Fruit fly (Drosophila melanogaster) whole organism, embryonic: ENCODE measurements around the gene CG43796.

Source experiments
- Ada2b ChIP-seq: fragments of 200-800 bp; sonication (Bioruptor generic); IDR thresholded peaks from 2 replicates; pipeline ENCODE4 v1.3.6; 2022; ENCODE audit warnings: missing biosample characterization, missing genetic modification characterization
- Bdp1 ChIP-seq: fragments of 200-800 bp; sonication (Bioruptor generic); optimal IDR thresholded peaks from 3 replicates; lab custom pipeline; 2016; ENCODE audit warnings: missing biosample characterization, missing genetic modification characterization
- CG1024 ChIP-seq: fragments of 200-800 bp; sonication (Bioruptor generic); IDR thresholded peaks from 2 replicates; pipeline ENCODE4 v1.3.6; 2022; ENCODE audit warnings: missing biosample characterization, missing genetic modification characterization
- CG10366 ChIP-seq: fragments of 200-800 bp; sonication (Bioruptor generic); IDR thresholded peaks from 2 replicates; pipeline ENCODE4 v1.3.6; 2022; ENCODE audit warnings: missing biosample characterization, missing genetic modification characterization
- CG10565 ChIP-seq: fragments of 200-800 bp; sonication (Bioruptor generic); optimal IDR thresholded peaks from 3 replicates; lab custom pipeline; 2016; ENCODE audit warnings: missing biosample characterization, mild to moderate bottlenecking, missing genetic modification characterization
- CG10654 ChIP-seq: fragments of 200-800 bp; sonication (Bioruptor generic); optimal IDR thresholded peaks from 2 replicates; lab custom pipeline; 2016; ENCODE audit warnings: missing biosample characterization, missing genetic modification characterization
- CG10959 ChIP-seq: fragments of 200-800 bp; sonication (Bioruptor generic); IDR thresholded peaks from 2 replicates; pipeline ENCODE4 v1.3.6; 2022; ENCODE audit warnings: missing biosample characterization, missing genetic modification characterization
- CG11398 ChIP-seq: fragments of 200-800 bp; sonication (Bioruptor generic); optimal IDR thresholded peaks from 2 replicates; lab custom pipeline; 2016; ENCODE audit warnings: missing biosample characterization, missing genetic modification characterization
- CG11560 ChIP-seq: fragments of 200-800 bp; sonication (Bioruptor generic); IDR thresholded peaks from 3 replicates; pipeline ENCODE4 v1.3.6; 2022; ENCODE audit warnings: missing biosample characterization, missing genetic modification characterization
- CG1792 ChIP-seq: fragments of 200-800 bp; sonication (Bioruptor generic); optimal IDR thresholded peaks from 2 replicates; lab custom pipeline; 2016; ENCODE audit warnings: missing biosample characterization, missing genetic modification characterization
- CG2889 ChIP-seq: fragments of 200-800 bp; sonication (Bioruptor generic); IDR thresholded peaks from 3 replicates; pipeline ENCODE4 v1.3.6; 2022; ENCODE audit warnings: missing biosample characterization, missing genetic modification characterization
- CG31388 ChIP-seq: fragments of 200-800 bp; sonication (Bioruptor generic); optimal IDR thresholded peaks from 2 replicates; lab custom pipeline; 2016; ENCODE audit warnings: missing biosample characterization, missing genetic modification characterization
- CG32532 ChIP-seq: fragments of 200-800 bp; sonication (Bioruptor generic); IDR thresholded peaks from 2 replicates; pipeline ENCODE4 v1.3.6; 2022; ENCODE audit warnings: missing biosample characterization, missing genetic modification characterization
- CG3726 ChIP-seq: fragments of 200-800 bp; sonication (Bioruptor generic); IDR thresholded peaks from 3 replicates; pipeline ENCODE4, ENCODE4 v1.3.6; 2022; ENCODE audit warnings: missing biosample characterization, missing genetic modification characterization
- CG8765 ChIP-seq: fragments of 200-800 bp; sonication (Bioruptor generic); IDR thresholded peaks from 2 replicates; pipeline ENCODE4 v1.3.6; 2022; ENCODE audit warnings: missing biosample characterization, missing genetic modification characterization
- CG9797 ChIP-seq: fragments of 200-800 bp; sonication (Bioruptor generic); optimal IDR thresholded peaks from 3 replicates; lab custom pipeline; 2018; ENCODE audit warnings: missing biosample characterization, mild to moderate bottlenecking, missing genetic modification characterization
- Chrac-16 ChIP-seq: fragments of 200-800 bp; sonication (Bioruptor generic); optimal IDR thresholded peaks from 3 replicates; lab custom pipeline; 2016; ENCODE audit warnings: missing biosample characterization, missing genetic modification characterization
- Dll ChIP-seq: fragments of 200-800 bp; sonication (Bioruptor generic); IDR thresholded peaks from 4 replicates; pipeline ENCODE4 v1.3.6; 2022; ENCODE audit warnings: missing biosample characterization, missing genetic modification characterization; ENCODE audit not compliant: partially characterized antibody
- HHEX ChIP-seq: fragments of 200-800 bp; sonication (Bioruptor generic); optimal IDR thresholded peaks from 3 replicates; lab custom pipeline; 2017; ENCODE audit warnings: missing biosample characterization, mild to moderate bottlenecking, missing genetic modification characterization, missing genetic modification reagents
- HLH54F ChIP-seq: fragments of 200-800 bp; sonication (Bioruptor generic); optimal IDR thresholded peaks from 3 replicates; lab custom pipeline; 2016; ENCODE audit warnings: missing biosample characterization, missing genetic modification characterization
- HLHmδ ChIP-seq: fragments of 200-800 bp; sonication (Bioruptor generic); optimal IDR thresholded peaks from 2 replicates; lab custom pipeline; 2018; ENCODE audit warnings: missing biosample characterization, mild to moderate bottlenecking, missing genetic modification characterization, moderate library complexity
- Hand ChIP-seq: fragments of 200-800 bp; sonication (Bioruptor generic); optimal IDR thresholded peaks from 2 replicates; lab custom pipeline; 2017; ENCODE audit warnings: mild to moderate bottlenecking, missing biosample characterization, missing genetic modification reagents, missing genetic modification characterization
- HmgD ChIP-seq: fragments of 200-800 bp; sonication (Bioruptor generic); optimal IDR thresholded peaks from 3 replicates; lab custom pipeline; 2016; ENCODE audit warnings: missing biosample characterization, missing genetic modification characterization
- Hsf ChIP-seq: fragments of 200-800 bp; sonication (Bioruptor generic); optimal IDR thresholded peaks from 3 replicates; lab custom pipeline; 2016; ENCODE audit warnings: missing biosample characterization, missing genetic modification characterization
- Mrtf ChIP-seq: fragments of 200-800 bp; sonication (Bioruptor generic); IDR thresholded peaks from 3 replicates; pipeline ENCODE4 v1.3.6; 2022; ENCODE audit warnings: missing biosample characterization, missing genetic modification characterization
- Nf-YA ChIP-seq: fragments of 200-800 bp; sonication (Bioruptor generic); IDR thresholded peaks from 2 replicates; pipeline ENCODE4 v1.3.6; 2022; ENCODE audit warnings: missing biosample characterization, missing genetic modification characterization
- Oli ChIP-seq: fragments of 200-800 bp; sonication (Bioruptor generic); optimal IDR thresholded peaks from 2 replicates; lab custom pipeline; 2018; ENCODE audit warnings: missing biosample characterization, mild to moderate bottlenecking, missing genetic modification characterization, moderate library complexity
- PHDP ChIP-seq: fragments of 200-800 bp; sonication (Bioruptor generic); optimal IDR thresholded peaks from 3 replicates; lab custom pipeline; 2018; ENCODE audit warnings: missing biosample characterization, mild to moderate bottlenecking, missing genetic modification characterization, moderate library complexity
- Pdp1 ChIP-seq, 2 experiments: fragments of 200-800 bp; sonication (Bioruptor generic); optimal IDR thresholded peaks; 3 replicates each; lab custom pipeline; 2016; ENCODE audit warnings: missing biosample characterization in 2 of 2, missing genetic modification characterization in 2 of 2, mild to moderate bottlenecking in 1 of 2, moderate library complexity in 1 of 2
- Xrp1 ChIP-seq: fragments of 200-800 bp; sonication (Bioruptor generic); IDR thresholded peaks from 2 replicates; pipeline ENCODE4 v1.3.6; 2022; ENCODE audit warnings: missing biosample characterization, missing genetic modification characterization
- crp ChIP-seq, 2 experiments: fragments of 200-800 bp; sonication (Bioruptor generic); optimal IDR thresholded peaks; 2 replicates in 1 of 2; 3 replicates in 1 of 2; lab custom pipeline; 2017; ENCODE audit warnings: missing biosample characterization in 2 of 2, missing genetic modification characterization in 2 of 2, mild to moderate bottlenecking in 1 of 2, moderate library complexity in 1 of 2
- dati ChIP-seq: fragments of 200-800 bp; sonication (Bioruptor generic); IDR thresholded peaks from 2 replicates; pipeline ENCODE4 v1.3.6; 2022; ENCODE audit warnings: missing biosample characterization, missing genetic modification characterization
- ems ChIP-seq: fragments of 200-800 bp; sonication (Bioruptor generic); optimal IDR thresholded peaks from 3 replicates; lab custom pipeline; 2016; ENCODE audit warnings: missing biosample characterization, missing genetic modification characterization
- gcm ChIP-seq: fragments of 200-800 bp; sonication (Bioruptor generic); optimal IDR thresholded peaks from 2 replicates; lab custom pipeline; 2019; ENCODE audit warnings: missing biosample characterization, mild to moderate bottlenecking, missing genetic modification characterization, moderate library complexity
- gfzf ChIP-seq: fragments of 200-800 bp; sonication (Bioruptor generic); optimal IDR thresholded peaks from 2 replicates; lab custom pipeline; 2016; ENCODE audit warnings: missing biosample characterization, mild to moderate bottlenecking, missing genetic modification characterization, moderate library complexity
- gsb ChIP-seq: fragments of 200-800 bp; sonication (Bioruptor generic); IDR thresholded peaks from 2 replicates; pipeline ENCODE4 v1.3.6; 2022; ENCODE audit warnings: missing biosample characterization, missing genetic modification characterization
- insv ChIP-seq, 2 experiments: fragments of 200-800 bp; sonication (Bioruptor generic); optimal IDR thresholded peaks; 3 replicates each; lab custom pipeline; 2016 to 2018; ENCODE audit warnings: missing biosample characterization in 2 of 2, missing genetic modification characterization in 2 of 2
- kah ChIP-seq: fragments of 200-800 bp; sonication (Bioruptor generic); optimal IDR thresholded peaks from 2 replicates; lab custom pipeline; 2018; ENCODE audit warnings: missing biosample characterization, mild to moderate bottlenecking, missing genetic modification characterization
- kay ChIP-seq: fragments of 200-800 bp; sonication (Bioruptor generic); optimal IDR thresholded peaks from 2 replicates; lab custom pipeline; 2016; ENCODE audit warnings: missing biosample characterization, missing genetic modification characterization
- luna ChIP-seq: fragments of 200-800 bp; sonication (Bioruptor generic); optimal IDR thresholded peaks from 2 replicates; lab custom pipeline; 2016; ENCODE audit warnings: missing biosample characterization, missing genetic modification characterization
- maf-S ChIP-seq: fragments of 200-800 bp; sonication (Bioruptor generic); optimal IDR thresholded peaks from 2 replicates; lab custom pipeline; 2016; ENCODE audit warnings: missing biosample characterization, missing genetic modification characterization
- pita ChIP-seq: fragments of 200-800 bp; sonication (Bioruptor generic); optimal IDR thresholded peaks from 2 replicates; lab custom pipeline; 2017; ENCODE audit warnings: missing biosample characterization, mild to moderate bottlenecking, missing genetic modification characterization
- pros ChIP-seq: fragments of 200-800 bp; sonication (Bioruptor generic); optimal IDR thresholded peaks from 3 replicates; lab custom pipeline; 2019; ENCODE audit warnings: missing biosample characterization, mild to moderate bottlenecking, missing genetic modification characterization, moderate library complexity
- shn ChIP-seq: fragments of 200-800 bp; sonication (Bioruptor generic); optimal IDR thresholded peaks from 3 replicates; lab custom pipeline; 2016; ENCODE audit warnings: missing biosample characterization, missing genetic modification characterization
- slp2 ChIP-seq: fragments of 200-800 bp; sonication (Bioruptor generic); optimal IDR thresholded peaks from 2 replicates; lab custom pipeline; 2016; ENCODE audit warnings: missing biosample characterization, missing genetic modification characterization
- sna ChIP-seq: fragments of 200-800 bp; sonication (Bioruptor generic); IDR thresholded peaks from 2 replicates; pipeline ENCODE4 v1.3.6; 2022; ENCODE audit warnings: missing biosample characterization, missing genetic modification characterization; ENCODE audit not compliant: partially characterized antibody
- so ChIP-seq: fragments of 200-800 bp; sonication (Bioruptor generic); IDR thresholded peaks from 3 replicates; pipeline ENCODE4 v1.3.6; 2022; ENCODE audit warnings: missing biosample characterization, missing genetic modification characterization
- stc ChIP-seq: fragments of 200-800 bp; sonication (Bioruptor generic); IDR thresholded peaks from 2 replicates; pipeline ENCODE4 v1.3.6; 2022; ENCODE audit warnings: missing biosample characterization, missing genetic modification characterization
- stwl ChIP-seq: fragments of 200-800 bp; sonication (Bioruptor generic); optimal IDR thresholded peaks from 3 replicates; lab custom pipeline; 2018; ENCODE audit warnings: missing biosample characterization, mild to moderate bottlenecking, missing genetic modification characterization, moderate library complexity
- sug ChIP-seq: fragments of 200-800 bp; optimal IDR thresholded peaks from 2 replicates; lab custom pipeline; 2019; ENCODE audit warnings: missing biosample characterization, mild to moderate bottlenecking, missing genetic modification characterization, moderate library complexity
- tin ChIP-seq: fragments of 200-800 bp; sonication (Bioruptor generic); optimal IDR thresholded peaks from 3 replicates; lab custom pipeline; 2016; ENCODE audit warnings: missing biosample characterization, missing genetic modification characterization
- usp ChIP-seq: fragments of >200 bp; optimal IDR thresholded peaks from 2 replicates; lab custom pipeline; 2017; ENCODE audit warnings: missing biosample characterization, missing genetic modification characterization
- wdn ChIP-seq: fragments of 200-800 bp; sonication (Bioruptor generic); IDR thresholded peaks from 2 replicates; pipeline ENCODE4 v1.3.6; 2022; ENCODE audit warnings: missing biosample characterization, missing genetic modification characterization

The CG43796 gene

dm6 chr2L:8471667-8472066 is 10.5 kb upstream of the CG43796 start (continued):
- no peak for TF ChIP-seq CG10654
- TF ChIP-seq so (GFP tag; lab: Robert Waterston, UW): no peak
- TF ChIP-seq crp (GFP tag; optimal IDR thresholded peaks at IDR 0.05; lab: Kevin White, UChicago): no peak
- no peak for TF ChIP-seq tin (GFP tag; lab: Kevin White, UChicago)
- TF ChIP-seq dati (GFP tag; lab: Robert Waterston, UW): no peak
- no peak for TF ChIP-seq gsb (GFP tag; lab: Robert Waterston, UW)
- TF ChIP-seq pros (GFP tag; lab: Kevin White, UChicago): no peak
- TF ChIP-seq HLHmδ (GFP tag; lab: Kevin White, UChicago): no peak
- TF ChIP-seq PHDP: peak; percentile 15
- TF ChIP-seq gcm (GFP tag; lab: Kevin White, UChicago): peak; percentile 37
- TF ChIP-seq CG1024 (GFP tag; lab: Robert Waterston, UW): no peak
- TF ChIP-seq maf-S (GFP tag; lab: Kevin White, UChicago): no peak
- TF ChIP-seq Hsf (GFP tag; lab: Kevin White, UChicago): no peak
- no peak for TF ChIP-seq CG2889 (GFP tag; lab: Robert Waterston, UW)
- no peak for TF ChIP-seq sug (tag; lab: Kevin White, UChicago)
- TF ChIP-seq CG1792: no peak
- TF ChIP-seq CG10366: no peak
- no peak for TF ChIP-seq CG10565 (GFP tag; lab: Kevin White, UChicago)
- TF ChIP-seq luna (GFP tag; lab: Kevin White, UChicago): no peak
- TF ChIP-seq kay (GFP tag; lab: Kevin White, UChicago): no peak
- no peak for TF ChIP-seq HmgD (GFP tag; lab: Kevin White, UChicago)
- TF ChIP-seq insv (GFP tag; optimal IDR thresholded peaks at IDR 0.05; lab: Kevin White, UChicago): no peak
- TF ChIP-seq kah (GFP tag; lab: Kevin White, UChicago): no peak
- TF ChIP-seq CG3726 (GFP tag; lab: Robert Waterston, UW): no peak
- no peak for TF ChIP-seq slp2
- TF ChIP-seq CG9797 (GFP tag; lab: Kevin White, UChicago): no peak
- TF ChIP-seq Mrtf: no peak
- peak; percentile 44 for TF ChIP-seq Oli (tag; lab: Kevin White, UChicago)
- TF ChIP-seq usp (GFP tag; lab: Kevin White, UChicago): no peak
- TF ChIP-seq stc (GFP tag; lab: Robert Waterston, UW): no peak
- TF ChIP-seq HLH54F (GFP tag; lab: Kevin White, UChicago): no peak
- TF ChIP-seq Hand (GFP tag; lab: Kevin White, UChicago): no peak
- no peak for TF ChIP-seq gfzf (GFP tag; lab: Kevin White, UChicago)
- TF ChIP-seq CG11560 (tag; lab: Robert Waterston, UW): no peak
- no peak for TF ChIP-seq sna (GFP tag; lab: Robert Waterston, UW)
- TF ChIP-seq shn: no peak
- TF ChIP-seq CG8765: no peak
- TF ChIP-seq HHEX (GFP tag; lab: Kevin White, UChicago): no peak
- no peak for TF ChIP-seq Dll
- no peak for TF ChIP-seq Nf-YA (GFP tag; lab: Robert Waterston, UW)
- TF ChIP-seq pita (GFP tag; lab: Kevin White, UChicago): no peak
- no peak for TF ChIP-seq CG10959 (GFP tag; lab: Robert Waterston, UW)
- no peak for TF ChIP-seq Chrac-16 (GFP tag; lab: Kevin White, UChicago)
- no peak for TF ChIP-seq wdn (GFP tag; lab: Robert Waterston, UW)
- TF ChIP-seq Bdp1: no peak
- TF ChIP-seq CG11398: no peak
- TF ChIP-seq Xrp1: peak; percentile 63
- no peak for TF ChIP-seq ems
- TF ChIP-seq CG31388 (GFP tag; lab: Kevin White, UChicago): no peak
- no peak for TF ChIP-seq Ada2b (GFP tag; lab: Robert Waterston, UW)
- no peak for TF ChIP-seq CG32532 (GFP tag; lab: Robert Waterston, UW)
- no peak for TF ChIP-seq stwl (tag; lab: Kevin White, UChicago)
- TF ChIP-seq Pdp1 (GFP tag; optimal IDR thresholded peaks at IDR 0.05; lab: Kevin White, UChicago): peak in 1 of 2 experiments; percentile 42
